Worm (Caenorhabditis elegans) whole organism, midembryonic: ENCODE measurements around the gene nhr-184.

Experiments used
- flt-1 ChIP-seq: fragments of 200-800 bp; sonication (Bioruptor generic); IDR thresholded peaks from 2 replicates; pipeline ENCODE4 v1.3.6; 2022; ENCODE audit warnings: missing genetic modification characterization, missing compliant biosample characterization
- klf-2 ChIP-seq: fragments of 200-800 bp; sonication (Bioruptor generic); conservative IDR thresholded peaks from 2 replicates; pipeline ENCODE4 v1.3.6; 2022; ENCODE audit warnings: missing genetic modification reagents, missing genetic modification characterization, missing compliant biosample characterization
- med-1 ChIP-seq: sonication (generic microtip); optimal IDR thresholded peaks from 2 replicates; lab custom pipeline; 2017; ENCODE audit warnings: missing genetic modification characterization, mild to moderate bottlenecking, missing compliant biosample characterization, antibody characterized with exemption, missing genetic modification reagents; ENCODE audit not compliant: insufficient read depth
- ref-1 ChIP-seq: fragments of 200-800 bp; sonication (Bioruptor generic); conservative IDR thresholded peaks from 2 replicates; pipeline ENCODE4 v1.3.6; 2022; ENCODE audit warnings: missing genetic modification reagents, missing genetic modification characterization, missing compliant biosample characterization
- tab-1 ChIP-seq: fragments of 200-800 bp; sonication (Bioruptor generic); IDR thresholded peaks from 2 replicates; pipeline ENCODE4 v1.3.6; 2022; ENCODE audit warnings: missing genetic modification characterization, missing compliant biosample characterization
- ztf-23 ChIP-seq: fragments of 200-800 bp; sonication (Bioruptor generic); IDR thresholded peaks from 2 replicates; pipeline ENCODE4 v1.3.6; 2022; ENCODE audit warnings: missing genetic modification reagents, missing genetic modification characterization, missing compliant biosample characterization
- ztf-29 ChIP-seq: fragments of 200-800 bp; sonication (Bioruptor generic); IDR thresholded peaks from 2 replicates; pipeline ENCODE4 v1.3.6; 2022; ENCODE audit warnings: missing genetic modification reagents, missing genetic modification characterization, missing compliant biosample characterization

ce11 chrV:2181738-2182137 is 32.5 kb downstream of the nhr-184 start, which contains the start of gene srbc-16:
- no peak for TF ChIP-seq klf-2 (GFP tag; lab: Robert Waterston, UW)
- TF ChIP-seq ztf-23 (GFP tag; lab: Robert Waterston, UW) = no peak
- no peak for TF ChIP-seq flt-1
- TF ChIP-seq ref-1 (GFP tag; lab: Robert Waterston, UW) = no peak
- no peak for TF ChIP-seq med-1 (GFP tag; lab: Kevin White, UChicago)
- TF ChIP-seq tab-1 (GFP tag; lab: Robert Waterston, UW) = no peak
- TF ChIP-seq ztf-29 = no peak
